Fruit fly (Drosophila melanogaster) whole organism, embryonic: ENCODE results near the gene CG44303.

Experiments
- Awh ChIP-seq: fragments of 200-800 bp; sonication (Bioruptor generic); IDR thresholded peaks from 2 replicates; pipeline ENCODE4, ENCODE4 v1.3.6; 2022; ENCODE audit warnings: missing biosample characterization, missing genetic modification characterization
- CG11398 ChIP-seq: fragments of 200-800 bp; sonication (Bioruptor generic); optimal IDR thresholded peaks from 2 replicates; lab custom pipeline; 2016; ENCODE audit warnings: missing biosample characterization, missing genetic modification characterization
- CG12769 ChIP-seq: fragments of 200-800 bp; sonication (Bioruptor generic); optimal IDR thresholded peaks from 2 replicates; lab custom pipeline; 2019; ENCODE audit warnings: missing biosample characterization, mild to moderate bottlenecking, missing genetic modification characterization, moderate library complexity
- CG14441 ChIP-seq: fragments of 200-800 bp; sonication (Bioruptor generic); IDR thresholded peaks from 2 replicates; pipeline ENCODE4 v1.3.6; 2022; ENCODE audit warnings: missing biosample characterization, missing genetic modification characterization
- CG15269 ChIP-seq: fragments of 200-800 bp; sonication (Bioruptor generic); optimal IDR thresholded peaks from 2 replicates; lab custom pipeline; 2018; ENCODE audit warnings: missing biosample characterization, mild to moderate bottlenecking, missing genetic modification characterization, moderate library complexity
- CG1529 ChIP-seq: fragments of 200-800 bp; sonication (Bioruptor generic); optimal IDR thresholded peaks from 3 replicates; lab custom pipeline; 2018; ENCODE audit warnings: missing biosample characterization, missing genetic modification characterization
- CG15514 ChIP-seq: fragments of 200-800 bp; sonication (Bioruptor generic); optimal IDR thresholded peaks from 3 replicates; lab custom pipeline; 2017; ENCODE audit warnings: missing biosample characterization, missing genetic modification characterization, mild to moderate bottlenecking, moderate library complexity, missing genetic modification reagents
- CG17361 ChIP-seq: fragments of 200-800 bp; sonication (Bioruptor generic); IDR thresholded peaks from 3 replicates; pipeline ENCODE4 v1.3.6; 2022; ENCODE audit warnings: missing biosample characterization, missing genetic modification characterization
- CG17568 ChIP-seq: fragments of 200-800 bp; sonication (Bioruptor generic); optimal IDR thresholded peaks from 2 replicates; lab custom pipeline; 2018; ENCODE audit warnings: missing biosample characterization, mild to moderate bottlenecking, missing genetic modification characterization, moderate library complexity
- CG17612 ChIP-seq: fragments of 200-800 bp; sonication (Bioruptor generic); IDR thresholded peaks from 2 replicates; pipeline ENCODE4 v1.3.6; 2022; ENCODE audit warnings: missing biosample characterization, missing genetic modification characterization
- CG30431 ChIP-seq: fragments of 200-800 bp; sonication (Bioruptor generic); optimal IDR thresholded peaks from 2 replicates; lab custom pipeline; 2017; ENCODE audit warnings: missing biosample characterization, missing genetic modification characterization
- CG31441 ChIP-seq: fragments of 200-800 bp; sonication (Bioruptor generic); IDR thresholded peaks from 2 replicates; pipeline ENCODE4 v1.3.6; 2022; ENCODE audit warnings: missing biosample characterization, missing genetic modification characterization
- CG32772 ChIP-seq: fragments of 200-800 bp; sonication (Bioruptor generic); IDR thresholded peaks from 2 replicates; pipeline ENCODE4 v1.3.6; 2022; ENCODE audit warnings: missing biosample characterization, missing genetic modification characterization
- CG4617 ChIP-seq: fragments of 200-800 bp; sonication (Bioruptor generic); optimal IDR thresholded peaks from 3 replicates; lab custom pipeline; 2016; ENCODE audit warnings: missing biosample characterization, missing genetic modification characterization, borderline replicate concordance
- CG4820 ChIP-seq: fragments of 200-800 bp; sonication (Bioruptor generic); optimal IDR thresholded peaks from 3 replicates; lab custom pipeline; 2016; ENCODE audit warnings: missing biosample characterization, missing genetic modification characterization
- CG7839 ChIP-seq: fragments of 200-800 bp; sonication (Bioruptor generic); optimal IDR thresholded peaks from 3 replicates; lab custom pipeline; 2018; ENCODE audit warnings: missing biosample characterization, mild to moderate bottlenecking, missing genetic modification characterization, moderate library complexity
- CG8388 ChIP-seq: fragments of 200-800 bp; sonication (Bioruptor generic); optimal IDR thresholded peaks from 2 replicates; lab custom pipeline; 2019; ENCODE audit warnings: missing biosample characterization, mild to moderate bottlenecking, missing genetic modification characterization, moderate library complexity
- Dbx ChIP-seq: fragments of 200-800 bp; sonication (Bioruptor generic); IDR thresholded peaks from 3 replicates; pipeline ENCODE4 v1.3.6; 2022; ENCODE audit warnings: missing biosample characterization, missing genetic modification characterization
- Deaf1 ChIP-seq: fragments of 200-800 bp; optimal IDR thresholded peaks from 3 replicates; lab custom pipeline; 2019; ENCODE audit warnings: missing biosample characterization, mild to moderate bottlenecking, missing genetic modification characterization, moderate library complexity
- Dp ChIP-seq: fragments of 200-800 bp; sonication (Bioruptor generic); optimal IDR thresholded peaks from 2 replicates; lab custom pipeline; 2018; ENCODE audit warnings: missing biosample characterization, mild to moderate bottlenecking, missing genetic modification characterization, moderate library complexity
- Drgx ChIP-seq: fragments of 200-800 bp; sonication (Bioruptor generic); IDR thresholded peaks from 2 replicates; pipeline ENCODE4 v1.3.6; 2022; ENCODE audit warnings: missing biosample characterization, missing genetic modification characterization
- Hr51 ChIP-seq, 2 experiments: fragments of 200-800 bp; sonication (Bioruptor generic); optimal IDR thresholded peaks; 2 replicates in 1 of 2; 3 replicates in 1 of 2; lab custom pipeline; 2016 to 2018; ENCODE audit warnings: missing biosample characterization in 2 of 2, missing genetic modification characterization in 2 of 2, mild to moderate bottlenecking in 1 of 2, moderate library complexity in 1 of 2
- Kr ChIP-seq: fragments of 200-800 bp; sonication (Bioruptor generic); optimal IDR thresholded peaks from 2 replicates; lab custom pipeline; 2017; ENCODE audit warnings: missing biosample characterization, mild to moderate bottlenecking, missing genetic modification characterization
- Max ChIP-seq: fragments of 200-800 bp; sonication (Bioruptor generic); optimal IDR thresholded peaks from 2 replicates; lab custom pipeline; 2016; ENCODE audit warnings: missing biosample characterization, mild to moderate bottlenecking, missing genetic modification characterization
- Sin3A ChIP-seq: fragments of >200 bp; optimal IDR thresholded peaks from 2 replicates; lab custom pipeline; 2018
- Sry-β ChIP-seq: fragments of 200-800 bp; sonication (Bioruptor generic); optimal IDR thresholded peaks from 2 replicates; lab custom pipeline; 2018; ENCODE audit warnings: missing biosample characterization, mild to moderate bottlenecking, missing genetic modification characterization, moderate library complexity
- YL-1 ChIP-seq: fragments of 200-800 bp; sonication (Bioruptor generic); optimal IDR thresholded peaks from 3 replicates; lab custom pipeline; 2017; ENCODE audit warnings: missing biosample characterization, mild to moderate bottlenecking, missing genetic modification characterization
- al ChIP-seq: fragments of 200-800 bp; sonication (Bioruptor generic); IDR thresholded peaks from 2 replicates; pipeline ENCODE4 v1.3.6; 2022; ENCODE audit warnings: missing biosample characterization, missing genetic modification characterization
- amos ChIP-seq: fragments of 200-800 bp; sonication (Bioruptor generic); IDR thresholded peaks from 2 replicates; pipeline ENCODE4 v1.3.6; 2022; ENCODE audit warnings: missing biosample characterization, missing genetic modification characterization; ENCODE audit not compliant: partially characterized antibody
- bbx ChIP-seq: fragments of 200-800 bp; sonication (Bioruptor generic); IDR thresholded peaks from 2 replicates; pipeline ENCODE4 v1.3.6; 2022; ENCODE audit warnings: missing biosample characterization, missing genetic modification characterization; ENCODE audit not compliant: partially characterized antibody
- cad ChIP-seq: fragments of >200 bp; optimal IDR thresholded peaks from 2 replicates; lab custom pipeline; 2017; ENCODE audit warnings: missing biosample characterization, missing genetic modification characterization
- chinmo ChIP-seq: fragments of 200-800 bp; sonication (Bioruptor generic); IDR thresholded peaks from 4 replicates; pipeline ENCODE4 v1.3.6; 2022; ENCODE audit warnings: missing biosample characterization, missing genetic modification characterization; ENCODE audit not compliant: partially characterized antibody
- crc ChIP-seq: fragments of 200-800 bp; sonication (Bioruptor generic); optimal IDR thresholded peaks from 2 replicates; lab custom pipeline; 2016; ENCODE audit warnings: missing biosample characterization, missing genetic modification characterization
- dimm ChIP-seq: fragments of 200-800 bp; sonication (Bioruptor generic); IDR thresholded peaks from 2 replicates; pipeline ENCODE4 v1.3.6; 2022; ENCODE audit warnings: missing biosample characterization, missing genetic modification characterization
- dm ChIP-seq: fragments of 200-800 bp; sonication (Bioruptor generic); optimal IDR thresholded peaks from 3 replicates; lab custom pipeline; 2016; ENCODE audit warnings: missing biosample characterization, missing genetic modification characterization
- fd3F ChIP-seq: fragments of 200-800 bp; sonication (Bioruptor generic); optimal IDR thresholded peaks from 2 replicates; lab custom pipeline; 2018; ENCODE audit warnings: missing biosample characterization, mild to moderate bottlenecking, missing genetic modification characterization, moderate library complexity
- grn ChIP-seq: fragments of 200-800 bp; sonication (Bioruptor generic); optimal IDR thresholded peaks from 3 replicates; lab custom pipeline; 2017; ENCODE audit warnings: missing biosample characterization, missing genetic modification characterization
- jigr1 ChIP-seq: fragments of 200-800 bp; sonication (Bioruptor generic); IDR thresholded peaks from 3 replicates; pipeline ENCODE4 v1.3.6; 2022; ENCODE audit warnings: missing biosample characterization, missing genetic modification characterization
- kni ChIP-seq: fragments of 200-800 bp; sonication (Bioruptor generic); optimal IDR thresholded peaks from 3 replicates; lab custom pipeline; 2017; ENCODE audit warnings: mild to moderate bottlenecking, missing biosample characterization, missing genetic modification reagents, missing genetic modification characterization
- lab ChIP-seq: fragments of 200-800 bp; sonication (Bioruptor generic); optimal IDR thresholded peaks from 3 replicates; lab custom pipeline; 2017; ENCODE audit warnings: missing biosample characterization, missing genetic modification characterization, mild to moderate bottlenecking, moderate library complexity, missing genetic modification reagents
- salm ChIP-seq: fragments of 200-800 bp; sonication (Bioruptor generic); optimal IDR thresholded peaks from 2 replicates; lab custom pipeline; 2018; ENCODE audit warnings: missing biosample characterization, mild to moderate bottlenecking, missing genetic modification characterization
- sd ChIP-seq: fragments of 200-800 bp; sonication (Bioruptor generic); optimal IDR thresholded peaks from 3 replicates; lab custom pipeline; 2018; ENCODE audit warnings: missing biosample characterization, mild to moderate bottlenecking, missing genetic modification characterization, moderate library complexity
- slbo ChIP-seq: fragments of 200-800 bp; sonication (Bioruptor generic); IDR thresholded peaks from 2 replicates; pipeline ENCODE4 v1.3.6; 2022; ENCODE audit warnings: missing biosample characterization, missing genetic modification characterization
- sob ChIP-seq: fragments of 200-800 bp; sonication (Bioruptor generic); IDR thresholded peaks from 2 replicates; pipeline ENCODE4 v1.3.6; 2022; ENCODE audit warnings: missing biosample characterization, missing genetic modification characterization
- tap ChIP-seq: fragments of 200-800 bp; optimal IDR thresholded peaks from 3 replicates; lab custom pipeline; 2019; ENCODE audit warnings: missing biosample characterization, mild to moderate bottlenecking, missing genetic modification characterization, moderate library complexity
- tin ChIP-seq: fragments of 200-800 bp; sonication (Bioruptor generic); optimal IDR thresholded peaks from 3 replicates; lab custom pipeline; 2016; ENCODE audit warnings: missing biosample characterization, missing genetic modification characterization
- tll ChIP-seq, 2 experiments: fragments of 200-800 bp in 1 of 2; fragments of >200 bp in 1 of 2; sonication (Bioruptor generic) in 1 of 2; optimal IDR thresholded peaks; 2 replicates each; lab custom pipeline; 2017 to 2019; ENCODE audit warnings: missing biosample characterization in 2 of 2, missing genetic modification characterization in 2 of 2, mild to moderate bottlenecking in 1 of 2, moderate library complexity in 1 of 2
- toy ChIP-seq: fragments of 200-800 bp; sonication (Bioruptor generic); IDR thresholded peaks from 2 replicates; pipeline ENCODE4 v1.3.6; 2022; ENCODE audit warnings: missing biosample characterization, missing genetic modification characterization

The CG44303 gene

DNA sequence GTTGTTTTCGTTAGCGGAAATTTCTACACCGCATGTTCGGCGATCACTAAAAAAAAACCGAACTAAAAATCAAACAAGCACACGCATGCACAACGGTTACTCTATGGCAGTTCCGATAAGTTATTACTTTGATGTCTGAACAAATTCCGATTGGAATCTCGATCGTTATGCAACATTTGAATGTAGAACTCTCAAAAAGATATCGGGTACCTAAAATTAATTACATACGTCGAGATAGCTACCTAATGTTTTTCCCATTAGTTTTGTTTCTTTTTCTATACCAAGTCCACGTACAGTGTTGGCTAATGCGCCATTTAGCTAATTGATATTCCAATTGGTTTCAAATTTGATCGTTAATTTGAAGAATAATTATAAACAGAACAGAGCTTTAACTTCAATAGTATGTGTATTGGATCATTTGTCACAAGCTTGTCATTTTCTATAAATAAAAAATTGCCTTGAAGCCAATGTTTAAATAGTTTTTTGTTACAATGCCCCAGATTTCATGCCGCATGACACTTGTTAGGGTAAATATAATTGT, 13.8 kb upstream of the CG44303 start (continued):
- TF ChIP-seq CG30431, result no peak

DNA sequence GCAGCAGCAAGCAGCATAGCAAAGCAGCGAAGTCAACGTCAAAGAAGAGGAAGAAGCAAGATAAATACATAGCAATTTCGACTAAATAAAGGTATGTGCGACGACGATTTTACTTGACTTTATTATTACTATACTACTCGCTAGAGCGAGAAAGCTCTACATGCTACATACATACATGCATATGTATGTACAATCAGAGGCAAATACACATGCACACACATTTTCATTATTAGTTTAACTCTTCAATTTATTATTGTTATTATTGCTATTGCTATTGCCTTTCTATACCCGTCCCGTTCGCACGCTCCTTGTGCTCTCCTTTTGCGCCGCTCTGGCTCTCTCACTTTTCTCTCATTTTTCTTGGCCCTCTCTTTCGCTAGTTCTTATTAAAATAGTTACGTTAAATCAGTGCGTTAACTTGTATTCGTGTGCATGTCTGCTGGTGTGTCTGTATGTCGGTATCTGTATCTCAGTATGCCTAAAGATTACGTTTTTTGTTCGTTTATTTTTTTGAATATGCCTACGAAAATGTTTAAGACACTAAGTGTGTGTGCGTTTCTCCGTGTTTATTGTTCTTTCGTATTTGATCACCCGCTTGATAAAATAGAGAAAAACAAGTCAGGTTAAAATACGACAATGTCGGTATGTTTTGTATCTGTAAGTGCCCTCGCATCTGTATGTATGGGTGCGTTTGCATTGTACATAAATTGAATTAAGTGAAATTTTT, 13.2 kb upstream of the CG44303 start:
- TF ChIP-seq sd (tag; lab: Kevin White, UChicago) (peak; percentile 48), Max (GFP tag; lab: Kevin White, UChicago) (no peak), Drgx (GFP tag; lab: Robert Waterston, UW) (no peak), Awh (GFP tag; lab: Robert Waterston, UW) (no peak), YL-1 (no peak), amos (no peak), tin (GFP tag; lab: Kevin White, UChicago) (no peak), salm (tag; lab: Kevin White, UChicago) (peak; percentile 20), Kr (GFP tag; lab: Kevin White, UChicago) (no peak), Hr51 (GFP tag; optimal IDR thresholded peaks at IDR 0.05; lab: Kevin White, UChicago) (no peak), sob (no peak), CG4820 (GFP tag; lab: Kevin White, UChicago) (no peak), kni (GFP tag; lab: Kevin White, UChicago) (no peak), dimm (GFP tag; lab: Robert Waterston, UW) (no peak), CG8388 (no peak), al (GFP tag; lab: Robert Waterston, UW) (no peak), lab (GFP tag; lab: Kevin White, UChicago) (peak; percentile 8), slbo (GFP tag; lab: Robert Waterston, UW) (no peak), Dbx (no peak), cad (GFP tag; lab: Kevin White, UChicago) (no peak), Sry-β (GFP tag; lab: Kevin White, UChicago) (no peak), CG17612 (GFP tag; lab: Robert Waterston, UW) (no peak), CG1529 (no peak), tap (peak; percentile 6), Deaf1 (tag; lab: Kevin White, UChicago) (peak; percentile 24), CG17361 (no peak), bbx (no peak), CG12769 (peak; percentile 20), CG17568 (GFP tag; lab: Kevin White, UChicago) (no peak), fd3F (no peak), grn (GFP tag; lab: Kevin White, UChicago) (peak; percentile 81), tll (GFP tag; optimal IDR thresholded peaks at IDR 0.05; lab: Kevin White, UChicago) (peak in 1 of 2 experiments; percentile 24), crc (GFP tag; lab: Kevin White, UChicago) (no peak), CG14441 (peak; percentile 54), CG15514 (GFP tag; lab: Kevin White, UChicago) (no peak), CG32772 (no peak), CG11398 (GFP tag; lab: Kevin White, UChicago) (no peak), jigr1 (GFP tag; lab: Robert Waterston, UW) (no peak), CG31441 (GFP tag; lab: Robert Waterston, UW) (no peak), Sin3A (no peak), toy (GFP tag; lab: Robert Waterston, UW) (no peak), dm (GFP tag; lab: Kevin White, UChicago) (no peak), CG4617 (no peak), Dp (no peak), CG15269 (no peak), CG7839 (tag; lab: Kevin White, UChicago) (no peak), chinmo (GFP tag; lab: Robert Waterston, UW) (0 out of 4 replicates have a peak, but pooled peaks have one; percentile 65)
